Worm (Caenorhabditis elegans): ENCODE measurements around the gene rps-12.

rps-12 gene

DNA sequence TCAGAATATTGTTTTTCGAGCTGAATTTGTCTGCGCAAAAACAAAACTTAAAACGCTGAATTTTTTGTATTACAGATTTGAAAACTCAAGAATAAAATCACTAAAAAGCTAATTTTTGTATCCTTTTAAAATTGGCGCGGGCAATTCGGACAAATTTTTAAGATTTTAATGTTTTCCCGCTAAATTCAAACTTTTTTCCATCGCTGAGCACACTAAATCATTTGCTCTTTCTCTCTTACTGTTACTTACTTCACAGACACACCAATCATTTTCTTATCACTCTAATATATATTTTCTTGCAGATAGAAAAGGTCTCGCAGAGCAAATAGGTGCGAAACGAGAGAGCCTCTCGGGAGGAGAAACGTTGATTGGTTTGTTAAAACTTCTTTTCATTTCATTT is 15.2 kb upstream of the rps-12 start, which contains the start of gene par-3:
Gene par-3, plus strand, starts transcription at position 301 of the 400 bp plus-strand sequence.
- no peak for TF ChIP-seq ceh-43 (GFP tag; optimal IDR thresholded peaks at IDR 0.05)
- TF ChIP-seq M03D4.4 (tag; optimal IDR thresholded peaks at IDR 0.05): no peak
- TF ChIP-seq elt-1 (tag; optimal IDR thresholded peaks at IDR 0.05; ENCODE audit: borderline replicate concordance, insufficient read depth): no peak
- no peak for TF ChIP-seq unc-39 (tag; optimal IDR thresholded peaks at IDR 0.05)
- TF ChIP-seq lin-13 (tag; optimal IDR thresholded peaks at IDR 0.05): no peak

DNA sequence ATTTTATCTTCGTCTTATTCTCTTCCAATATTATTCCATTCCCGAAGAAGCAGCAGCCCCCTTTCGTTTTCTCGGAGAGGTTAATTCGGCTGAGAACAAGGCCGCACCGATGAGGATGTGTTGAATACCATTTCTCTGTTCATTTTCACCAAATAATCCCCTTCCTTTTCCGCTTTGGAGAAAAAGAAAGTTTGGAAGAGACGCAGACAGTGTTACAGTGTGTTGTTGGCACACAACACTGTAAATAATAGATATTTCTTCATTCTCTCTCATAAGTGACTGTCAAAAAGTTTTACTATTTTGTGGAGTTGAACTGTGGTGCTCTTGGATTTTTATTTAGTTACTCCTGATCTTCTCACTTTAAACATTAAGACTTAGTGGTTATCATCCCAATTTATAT is 13.8 kb upstream of the rps-12 start:
- no peak for TF ChIP-seq ham-2 (GFP tag; optimal IDR thresholded peaks at IDR 0.05)
- TF ChIP-seq unc-62 (GFP tag; optimal IDR thresholded peaks at IDR 0.05): no peak
- TF ChIP-seq ces-1 (GFP tag; optimal IDR thresholded peaks at IDR 0.05): no peak
- no peak for TF ChIP-seq lin-32 (GFP tag; optimal IDR thresholded peaks at IDR 0.05)
- TF ChIP-seq mab-5 (tag; optimal IDR thresholded peaks at IDR 0.05): no peak
- TF ChIP-seq nhr-28 (tag; optimal IDR thresholded peaks at IDR 0.05): no peak
- TF ChIP-seq hlh-1 (tag; optimal IDR thresholded peaks at IDR 0.05): no peak
- no peak for TF ChIP-seq M03D4.4 (tag; optimal IDR thresholded peaks at IDR 0.05)
- no peak for TF ChIP-seq elt-1 (tag; optimal IDR thresholded peaks at IDR 0.05; ENCODE audit: borderline replicate concordance, insufficient read depth)
- TF ChIP-seq nhr-76 (tag; optimal IDR thresholded peaks at IDR 0.05): no peak
- peak; percentile 91 for TF ChIP-seq blmp-1 (tag; optimal IDR thresholded peaks at IDR 0.05)
- no peak for TF ChIP-seq lin-13 (tag; optimal IDR thresholded peaks at IDR 0.05)
- peak; percentile 38 for TF ChIP-seq pha-4 (tag; optimal IDR thresholded peaks at IDR 0.05)
- TF ChIP-seq zip-8 (tag; optimal IDR thresholded peaks at IDR 0.05): no peak
- TF ChIP-seq tbx-8 (GFP tag; optimal IDR thresholded peaks at IDR 0.05): no peak
- TF ChIP-seq unc-39 (tag; optimal IDR thresholded peaks at IDR 0.05): no peak

DNA sequence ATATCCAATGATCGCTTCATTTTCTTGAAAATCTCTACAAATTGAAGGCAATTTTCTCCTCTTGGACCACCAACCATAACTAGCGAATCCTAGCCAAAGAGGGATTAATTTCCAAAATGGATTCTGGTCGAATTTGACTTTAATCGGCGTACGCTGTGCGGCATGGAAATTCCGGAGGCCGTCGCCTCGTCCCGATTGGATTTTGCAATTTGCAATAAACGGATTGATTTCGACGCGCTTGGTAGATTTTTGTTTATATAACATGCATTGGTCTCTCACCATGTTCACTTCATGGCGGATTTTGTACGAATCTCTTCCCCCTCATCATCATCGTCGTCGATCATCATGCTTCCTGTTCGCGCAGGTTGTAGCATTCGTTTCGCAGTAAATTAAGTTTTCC is 13.4 kb upstream of the rps-12 start:
- TF ChIP-seq ceh-39 (tag; optimal IDR thresholded peaks at IDR 0.05) (no peak), mls-2 (tag; optimal IDR thresholded peaks at IDR 0.05) (no peak), pha-4 (tag; optimal IDR thresholded peaks at IDR 0.05) (no peak), ceh-83 (GFP tag; optimal IDR thresholded peaks at IDR 0.05) (no peak), ces-1 (GFP tag; optimal IDR thresholded peaks at IDR 0.05) (peak; percentile 68), elt-1 (tag; optimal IDR thresholded peaks at IDR 0.05; ENCODE audit: borderline replicate concordance, insufficient read depth) (no peak), unc-120 (tag; optimal IDR thresholded peaks at IDR 0.05; ENCODE audit: poor library complexity, severe bottlenecking) (no peak), flh-1 (GFP tag; optimal IDR thresholded peaks at IDR 0.05) (no peak), drap-1 (GFP tag; optimal IDR thresholded peaks at IDR 0.05) (no peak), bed-3 (GFP tag; optimal IDR thresholded peaks at IDR 0.05) (no peak), sem-2 (GFP tag; optimal IDR thresholded peaks at IDR 0.05) (no peak), ham-2 (GFP tag; optimal IDR thresholded peaks at IDR 0.05) (peak; percentile 3), unc-39 (tag; optimal IDR thresholded peaks at IDR 0.05) (no peak), snpc-4 (tag; optimal IDR thresholded peaks at IDR 0.05) (no peak), tbx-8 (GFP tag; optimal IDR thresholded peaks at IDR 0.05) (no peak), elt-3 (tag; optimal IDR thresholded peaks at IDR 0.05) (no peak)

DNA sequence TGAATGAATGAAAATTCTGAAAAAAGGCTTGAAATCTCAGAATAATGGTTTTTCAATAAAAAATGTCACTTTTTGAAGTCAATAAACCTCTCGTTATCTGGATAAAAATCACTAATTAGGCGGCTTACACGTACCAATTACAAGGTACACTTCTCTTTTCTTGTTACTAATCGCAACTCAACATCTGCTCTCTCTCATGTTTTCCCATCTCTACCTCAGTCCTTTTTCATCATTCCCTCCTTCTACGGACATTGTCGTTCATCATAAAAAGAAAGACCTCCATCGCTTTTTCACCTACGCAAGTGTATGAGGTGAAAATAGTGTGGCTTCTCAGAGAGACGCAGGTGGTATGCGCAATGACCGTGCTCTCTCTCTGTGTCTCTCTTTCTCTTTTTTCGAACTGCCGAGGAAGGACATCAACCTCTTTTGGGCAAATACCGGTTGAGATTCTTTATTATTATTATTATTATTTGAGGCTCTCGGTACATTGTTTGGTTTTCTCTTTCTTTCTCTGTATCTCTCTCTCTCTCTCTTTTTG is 11.1 kb upstream of the rps-12 start:
- TF ChIP-seq hlh-1 (tag; optimal IDR thresholded peaks at IDR 0.05) (no peak), elt-1 (tag; optimal IDR thresholded peaks at IDR 0.05; ENCODE audit: borderline replicate concordance, insufficient read depth) (peak; percentile 78), ceh-83 (GFP tag; optimal IDR thresholded peaks at IDR 0.05) (no peak), flh-1 (GFP tag; optimal IDR thresholded peaks at IDR 0.05) (no peak), lsy-2 (tag; optimal IDR thresholded peaks at IDR 0.05) (peak; percentile 1), ceh-39 (tag; optimal IDR thresholded peaks at IDR 0.05) (no peak), tbx-8 (GFP tag; optimal IDR thresholded peaks at IDR 0.05) (no peak), nhr-237 (tag; optimal IDR thresholded peaks at IDR 0.05) (no peak), mep-1 (tag; optimal IDR thresholded peaks at IDR 0.05) (no peak), drap-1 (GFP tag; optimal IDR thresholded peaks at IDR 0.05) (no peak), ceh-43 (GFP tag; optimal IDR thresholded peaks at IDR 0.05) (no peak), nhr-12 (tag; optimal IDR thresholded peaks at IDR 0.05) (no peak), nhr-28 (tag; optimal IDR thresholded peaks at IDR 0.05) (no peak), mab-5 (tag; optimal IDR thresholded peaks at IDR 0.05) (no peak), unc-62 (GFP tag; optimal IDR thresholded peaks at IDR 0.05) (no peak), pha-4 (tag; optimal IDR thresholded peaks at IDR 0.05) (no peak), bed-3 (GFP tag; optimal IDR thresholded peaks at IDR 0.05) (no peak), sem-2 (GFP tag; optimal IDR thresholded peaks at IDR 0.05) (no peak), cnd-1 (tag; optimal IDR thresholded peaks at IDR 0.05) (peak; percentile 19), ham-2 (GFP tag; optimal IDR thresholded peaks at IDR 0.05) (peak; percentile 62), unc-120 (tag; optimal IDR thresholded peaks at IDR 0.05; ENCODE audit: poor library complexity, severe bottlenecking) (no peak), snpc-4 (tag; optimal IDR thresholded peaks at IDR 0.05) (no peak), blmp-1 (tag; optimal IDR thresholded peaks at IDR 0.05) (no peak), elt-3 (tag; optimal IDR thresholded peaks at IDR 0.05) (no peak), lin-32 (GFP tag; optimal IDR thresholded peaks at IDR 0.05) (no peak), sptf-1 (tag; optimal IDR thresholded peaks at IDR 0.05) (peak; percentile 29), ztf-11 (tag; optimal IDR thresholded peaks at IDR 0.05) (no peak), ces-1 (GFP tag; optimal IDR thresholded peaks at IDR 0.05) (no peak), mls-2 (tag; optimal IDR thresholded peaks at IDR 0.05) (peak; percentile 63), M03D4.4 (tag; optimal IDR thresholded peaks at IDR 0.05) (no peak), zip-8 (tag; optimal IDR thresholded peaks at IDR 0.05) (peak; percentile 53), nhr-2 (tag; optimal IDR thresholded peaks at IDR 0.05) (peak; percentile 98), unc-39 (tag; optimal IDR thresholded peaks at IDR 0.05) (no peak), nhr-76 (tag; optimal IDR thresholded peaks at IDR 0.05) (no peak), lin-13 (tag; optimal IDR thresholded peaks at IDR 0.05) (no peak)
